Worm (Caenorhabditis elegans) whole organism, mixed stage, embryonic: ENCODE data around the gene cal-2.

Experiments
- M03D4.4 ChIP-seq: sonication (generic microtip); optimal IDR thresholded peaks from 2 replicates; lab custom pipeline; 2017; ENCODE audit warnings: mild to moderate bottlenecking, missing genetic modification characterization, missing compliant biosample characterization
- bed-3 ChIP-seq: fragments of 200-800 bp; sonication (Bioruptor generic); optimal IDR thresholded peaks from 3 replicates; lab custom pipeline; 2018; ENCODE audit warnings: mild to moderate bottlenecking, missing genetic modification characterization, moderate library complexity, missing compliant biosample characterization
- blmp-1 ChIP-seq: fragments of 150-350 bp; optimal IDR thresholded peaks from 2 replicates; lab custom pipeline; 2014; ENCODE audit warnings: missing biosample characterization, missing genetic modification characterization
- ceh-39 ChIP-seq: fragments of 150-350 bp; optimal IDR thresholded peaks from 2 replicates; lab custom pipeline; 2014; ENCODE audit warnings: missing biosample characterization, missing genetic modification characterization
- ces-1 ChIP-seq: fragments of 150-350 bp; optimal IDR thresholded peaks from 2 replicates; lab custom pipeline; 2014; ENCODE audit warnings: missing biosample characterization, missing genetic modification reagents, missing genetic modification characterization
- cnd-1 ChIP-seq: fragments of 200-800 bp; sonication (Bioruptor generic); optimal IDR thresholded peaks from 2 replicates; lab custom pipeline; 2018; ENCODE audit warnings: mild to moderate bottlenecking, missing genetic modification characterization, missing compliant biosample characterization
- drap-1 ChIP-seq: fragments of 200-800 bp; sonication (Bioruptor generic); optimal IDR thresholded peaks from 3 replicates; lab custom pipeline; 2018; ENCODE audit warnings: mild to moderate bottlenecking, missing genetic modification characterization, missing compliant biosample characterization
- elt-1 ChIP-seq: sonication (generic microtip); optimal IDR thresholded peaks from 2 replicates; lab custom pipeline; 2017; ENCODE audit warnings: missing genetic modification characterization, mild to moderate bottlenecking, missing compliant biosample characterization, antibody characterized with exemption, moderate library complexity, borderline replicate concordance; ENCODE audit not compliant: insufficient read depth
- elt-3 ChIP-seq: fragments of 150-350 bp; optimal IDR thresholded peaks from 2 replicates; lab custom pipeline; 2014; ENCODE audit warnings: missing biosample characterization, missing genetic modification characterization
- ham-2 ChIP-seq: fragments of 200-800 bp; sonication (Bioruptor generic); optimal IDR thresholded peaks from 2 replicates; lab custom pipeline; 2018; ENCODE audit warnings: mild to moderate bottlenecking, missing genetic modification characterization, missing compliant biosample characterization
- hlh-1 ChIP-seq: fragments of 150-350 bp; optimal IDR thresholded peaks from 2 replicates; lab custom pipeline; 2014; ENCODE audit warnings: missing biosample characterization, missing genetic modification reagents, missing genetic modification characterization
- lin-13 ChIP-seq: fragments of 150-350 bp; optimal IDR thresholded peaks from 2 replicates; lab custom pipeline; 2014; ENCODE audit warnings: missing biosample characterization, missing genetic modification characterization
- lin-32 ChIP-seq: fragments of 200-800 bp; sonication (Bioruptor generic); optimal IDR thresholded peaks from 2 replicates; lab custom pipeline; 2018; ENCODE audit warnings: mild to moderate bottlenecking, missing genetic modification characterization, missing compliant biosample characterization
- lsy-2 ChIP-seq: fragments of 150-350 bp; optimal IDR thresholded peaks from 2 replicates; lab custom pipeline; 2014; ENCODE audit warnings: missing biosample characterization, missing genetic modification characterization
- mab-5 ChIP-seq: fragments of 150-350 bp; optimal IDR thresholded peaks from 2 replicates; lab custom pipeline; 2014; ENCODE audit warnings: missing biosample characterization, missing genetic modification characterization
- mep-1 ChIP-seq: fragments of 150-350 bp; optimal IDR thresholded peaks from 2 replicates; lab custom pipeline; 2017; ENCODE audit warnings: missing biosample characterization, missing genetic modification reagents, missing genetic modification characterization, inconsistent platforms
- mls-2 ChIP-seq: sonication (generic microtip); optimal IDR thresholded peaks from 2 replicates; lab custom pipeline; 2016; ENCODE audit warnings: mild to moderate bottlenecking, missing genetic modification characterization, moderate library complexity, missing compliant biosample characterization
- nhr-237 ChIP-seq: fragments of 150-350 bp; optimal IDR thresholded peaks from 2 replicates; lab custom pipeline; 2014; ENCODE audit warnings: missing biosample characterization, missing genetic modification characterization
- nhr-76 ChIP-seq: sonication (generic microtip); optimal IDR thresholded peaks from 2 replicates; lab custom pipeline; 2017; ENCODE audit warnings: missing biosample characterization, missing genetic modification characterization
- pha-4 ChIP-seq: fragments of 150-350 bp; optimal IDR thresholded peaks from 2 replicates; lab custom pipeline; 2018; ENCODE audit warnings: missing biosample characterization, missing genetic modification reagents, missing genetic modification characterization
- sem-2 ChIP-seq: fragments of 200-800 bp; sonication (Bioruptor generic); optimal IDR thresholded peaks from 2 replicates; lab custom pipeline; 2018; ENCODE audit warnings: mild to moderate bottlenecking, missing genetic modification characterization, missing compliant biosample characterization
- snpc-4 ChIP-seq: fragments of 150-350 bp; optimal IDR thresholded peaks from 2 replicates; lab custom pipeline; 2014; ENCODE audit warnings: missing biosample characterization, missing genetic modification characterization
- sptf-1 ChIP-seq: sonication (generic microtip); optimal IDR thresholded peaks from 2 replicates; lab custom pipeline; 2017; ENCODE audit warnings: mild to moderate bottlenecking, missing genetic modification characterization, moderate library complexity, missing compliant biosample characterization
- tbx-8 ChIP-seq: fragments of 200-800 bp; sonication (Bioruptor generic); optimal IDR thresholded peaks from 2 replicates; lab custom pipeline; 2018; ENCODE audit warnings: mild to moderate bottlenecking, missing genetic modification characterization, moderate library complexity, missing compliant biosample characterization
- unc-120 ChIP-seq: sonication (generic microtip); optimal IDR thresholded peaks from 2 replicates; lab custom pipeline; 2017; ENCODE audit warnings: missing genetic modification characterization, missing compliant biosample characterization; ENCODE audit not compliant: poor library complexity, severe bottlenecking
- unc-62 ChIP-seq: fragments of 150-350 bp; optimal IDR thresholded peaks from 2 replicates; lab custom pipeline; 2014; ENCODE audit warnings: missing biosample characterization, missing genetic modification reagents, missing genetic modification characterization
- zip-8 ChIP-seq: fragments of 150-350 bp; optimal IDR thresholded peaks from 2 replicates; lab custom pipeline; 2014; ENCODE audit warnings: missing biosample characterization, missing genetic modification characterization

The cal-2 gene

ce11 chrII:8994336-8994735, 33.8 kb downstream of the cal-2 start, which contains the start of gene F44G4.1:
Gene F44G4.1, plus strand, starts transcription at chrII:8994636.
- TF ChIP-seq pha-4 (tag; lab: Kevin White, UChicago) (no peak), sem-2 (GFP tag; lab: Kevin White, UChicago) (no peak), blmp-1 (tag; lab: Kevin White, UChicago) (no peak), mep-1 (no peak)

- TF ChIP-seq elt-3 (no peak), hlh-1 (tag; lab: Kevin White, UChicago) (no peak), M03D4.4 (no peak), nhr-76 (tag; lab: Kevin White, UChicago) (no peak), lin-32 (GFP tag; lab: Kevin White, UChicago) (no peak), unc-62 (GFP tag; lab: Kevin White, UChicago) (no peak), elt-1 (tag; lab: Kevin White, UChicago) (no peak), ceh-39 (tag; lab: Kevin White, UChicago) (no peak), zip-8 (tag; lab: Kevin White, UChicago) (no peak), snpc-4 (tag; lab: Kevin White, UChicago) (no peak), lsy-2 (tag; lab: Kevin White, UChicago) (no peak), nhr-237 (tag; lab: Kevin White, UChicago) (no peak), mep-1 (no peak), lin-13 (tag; lab: Kevin White, UChicago) (no peak), ham-2 (no peak), bed-3 (GFP tag; lab: Kevin White, UChicago) (no peak)
Measured at ce11 chrII:8996064-8996463, 35.5 kb downstream of the cal-2 start, which contains the start of gene ndub-2. Gene ndub-2, plus strand, starts transcription at chrII:8996364.

ce11 chrII:8997479-8997878, 37.0 kb downstream of the cal-2 start, which contains the start of the genes F44G4.3 and tdp-1:
Gene F44G4.3, minus strand, starts transcription at chrII:8997662.
Gene tdp-1, plus strand, starts transcription at chrII:8997825.
- peak; percentile 97 for TF ChIP-seq ces-1 (GFP tag; lab: Kevin White, UChicago)
- peak; percentile 1 for TF ChIP-seq mep-1
- no peak for TF ChIP-seq sptf-1 (tag; lab: Kevin White, UChicago)
- no peak for TF ChIP-seq drap-1 (GFP tag; lab: Kevin White, UChicago)
- peak; percentile 93 for TF ChIP-seq lsy-2 (tag; lab: Kevin White, UChicago)
- TF ChIP-seq M03D4.4: peak; percentile 3

- no peak for TF ChIP-seq mls-2 (tag; lab: Kevin White, UChicago)
- no peak for TF ChIP-seq bed-3 (GFP tag; lab: Kevin White, UChicago)
- no peak for TF ChIP-seq tbx-8 (GFP tag; lab: Kevin White, UChicago)
- TF ChIP-seq drap-1 (GFP tag; lab: Kevin White, UChicago): no peak
- TF ChIP-seq unc-120 (tag; lab: Kevin White, UChicago): no peak
- no peak for TF ChIP-seq elt-1 (tag; lab: Kevin White, UChicago)
Measured at ce11 chrII:9000331-9000730, 39.8 kb downstream of the cal-2 start, which contains the start of gene F44G4.5. Gene F44G4.5, minus strand, starts transcription at chrII:9000431.

- TF ChIP-seq mab-5 (no peak), lsy-2 (tag; lab: Kevin White, UChicago) (no peak), sem-2 (GFP tag; lab: Kevin White, UChicago) (no peak), mep-1 (no peak), unc-120 (tag; lab: Kevin White, UChicago) (no peak), pha-4 (tag; lab: Kevin White, UChicago) (no peak), sptf-1 (tag; lab: Kevin White, UChicago) (no peak), ces-1 (GFP tag; lab: Kevin White, UChicago) (no peak), cnd-1 (tag; lab: Kevin White, UChicago) (no peak), mls-2 (tag; lab: Kevin White, UChicago) (no peak), unc-62 (GFP tag; lab: Kevin White, UChicago) (no peak), snpc-4 (tag; lab: Kevin White, UChicago) (no peak)
Measured at ce11 chrII:9001743-9002222, 41.3 kb downstream of the cal-2 start, which contains the start of gene F44G4.6. Gene F44G4.6, minus strand, starts transcription at chrII:9001793.

- no peak for TF ChIP-seq nhr-237 (tag; lab: Kevin White, UChicago)
Measured at ce11 chrII:9005067-9005466, 44.6 kb downstream of the cal-2 start, which contains the start of gene F44G4.7. Gene F44G4.7, minus strand, starts transcription at chrII:9005167.
